Worm (Caenorhabditis elegans): ENCODE results near the gene F38B6.6.

DNA sequence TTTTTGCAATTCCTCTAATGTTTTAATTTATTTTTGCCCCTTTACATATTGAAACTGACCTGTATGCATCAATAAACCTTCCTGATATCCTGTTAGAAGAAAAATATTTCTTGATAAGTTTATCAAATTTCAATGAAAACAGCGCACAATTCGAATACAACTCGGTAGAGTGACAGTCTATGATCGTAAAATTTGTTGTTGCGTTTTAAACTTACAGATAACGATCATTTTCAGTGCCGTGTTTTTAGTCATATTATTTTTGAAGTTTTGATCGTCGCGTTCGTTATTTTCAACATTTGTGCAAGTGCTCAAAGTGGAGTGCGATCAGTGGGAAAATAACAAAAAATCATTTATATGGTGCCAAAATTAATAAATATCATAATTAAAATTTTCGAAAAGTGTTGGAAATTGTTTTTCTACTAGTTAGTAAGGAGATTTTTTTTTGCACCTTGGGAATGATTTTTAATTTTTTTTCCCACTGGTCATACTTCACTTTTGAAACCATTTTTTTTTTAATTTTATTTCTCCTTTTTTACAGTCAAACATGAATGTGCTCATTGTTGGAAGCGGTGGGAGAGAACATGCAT lies 15.5 kb downstream of the F38B6.6 start, which contains the start of gene F38B6.4:
- no peak for TF ChIP-seq lsy-2 (tag; optimal IDR thresholded peaks at IDR 0.05)
- no peak for TF ChIP-seq lin-39 (tag; optimal IDR thresholded peaks at IDR 0.05)
